Fruit fly (Drosophila melanogaster) whole organism, adult: ENCODE results near the gene vnd.

ENCODE experiments used
- CG11617 ChIP-seq: fragments of 200-800 bp; sonication (Bioruptor generic); optimal IDR thresholded peaks from 2 replicates; lab custom pipeline; 2017; ENCODE audit warnings: mild to moderate bottlenecking, missing biosample characterization, missing genetic modification reagents, missing genetic modification characterization
- CG12768 ChIP-seq: fragments of 200-800 bp; sonication (Bioruptor generic); optimal IDR thresholded peaks from 2 replicates; lab custom pipeline; 2017; ENCODE audit warnings: missing biosample characterization, missing genetic modification characterization, mild to moderate bottlenecking, moderate library complexity, missing genetic modification reagents
- CG14711 ChIP-seq: fragments of 200-800 bp; sonication (Bioruptor generic); optimal IDR thresholded peaks from 2 replicates; lab custom pipeline; 2018; ENCODE audit warnings: missing biosample characterization, mild to moderate bottlenecking, missing genetic modification characterization, moderate library complexity
- CG1620 ChIP-seq: fragments of 200-800 bp; sonication (Bioruptor generic); optimal IDR thresholded peaks from 2 replicates; lab custom pipeline; 2016; ENCODE audit warnings: missing biosample characterization, missing genetic modification characterization
- CG33017 ChIP-seq: fragments of 200-800 bp; sonication (Bioruptor generic); optimal IDR thresholded peaks from 2 replicates; lab custom pipeline; 2018; ENCODE audit warnings: missing biosample characterization, mild to moderate bottlenecking, missing genetic modification characterization, moderate library complexity
- CG5204 ChIP-seq: fragments of 200-800 bp; sonication (Bioruptor generic); optimal IDR thresholded peaks from 2 replicates; lab custom pipeline; 2016; ENCODE audit warnings: missing biosample characterization, missing genetic modification characterization
- CG7045 ChIP-seq: fragments of 200-800 bp; sonication (Bioruptor generic); optimal IDR thresholded peaks from 2 replicates; lab custom pipeline; 2017; ENCODE audit warnings: missing biosample characterization, mild to moderate bottlenecking, missing genetic modification characterization
- CG7101 ChIP-seq: fragments of 200-800 bp; sonication (Bioruptor generic); optimal IDR thresholded peaks from 2 replicates; lab custom pipeline; 2018; ENCODE audit warnings: missing biosample characterization, mild to moderate bottlenecking, missing genetic modification characterization, moderate library complexity
- Clk ChIP-seq: fragments of 200-800 bp; sonication (Bioruptor generic); optimal IDR thresholded peaks from 2 replicates; lab custom pipeline; 2017; ENCODE audit warnings: missing biosample characterization, missing genetic modification characterization
- Crg-1 ChIP-seq: fragments of 200-800 bp; sonication (Bioruptor generic); optimal IDR thresholded peaks from 2 replicates; lab custom pipeline; 2016; ENCODE audit warnings: missing biosample characterization, missing genetic modification characterization
- Hr96 ChIP-seq: fragments of 200-800 bp; sonication (Bioruptor generic); optimal IDR thresholded peaks from 2 replicates; lab custom pipeline; 2016; ENCODE audit warnings: missing biosample characterization, missing genetic modification characterization
- Mnt ChIP-seq: fragments of 200-800 bp; sonication (Bioruptor generic); optimal IDR thresholded peaks from 2 replicates; lab custom pipeline; 2016; ENCODE audit warnings: missing biosample characterization, mild to moderate bottlenecking, missing genetic modification characterization
- bab1 ChIP-seq: fragments of 200-800 bp; sonication (Bioruptor generic); optimal IDR thresholded peaks from 3 replicates; lab custom pipeline; 2019; ENCODE audit warnings: missing biosample characterization, mild to moderate bottlenecking, missing genetic modification characterization, moderate library complexity
- cic ChIP-seq: fragments of 200-800 bp; sonication (Bioruptor generic); optimal IDR thresholded peaks from 2 replicates; lab custom pipeline; 2017; ENCODE audit warnings: missing biosample characterization, mild to moderate bottlenecking, missing genetic modification characterization, moderate library complexity
- cnc ChIP-seq, 2 experiments: fragments of >200 bp; optimal IDR thresholded peaks; 2 replicates each; lab custom pipeline; 2017
- kay ChIP-seq: fragments of 200-800 bp; sonication (Bioruptor generic); peaks from one replicate; lab custom pipeline; 2016; ENCODE audit warnings: missing biosample characterization, missing genetic modification characterization, borderline replicate concordance
- ovo ChIP-seq: fragments of 200-800 bp; sonication (Bioruptor generic); optimal IDR thresholded peaks from 2 replicates; lab custom pipeline; 2016; ENCODE audit warnings: missing biosample characterization, missing genetic modification characterization
- pad ChIP-seq: fragments of 200-800 bp; sonication (Bioruptor generic); optimal IDR thresholded peaks from 3 replicates; lab custom pipeline; 2017; ENCODE audit warnings: missing biosample characterization, missing genetic modification characterization, mild to moderate bottlenecking, moderate library complexity, missing genetic modification reagents
- tj ChIP-seq: fragments of 200-800 bp; sonication (Bioruptor generic); optimal IDR thresholded peaks from 3 replicates; lab custom pipeline; 2017; ENCODE audit warnings: missing biosample characterization, mild to moderate bottlenecking, missing genetic modification characterization, moderate library complexity
- toe ChIP-seq: fragments of 200-800 bp; sonication (Bioruptor generic); optimal IDR thresholded peaks from 2 replicates; lab custom pipeline; 2016; ENCODE audit warnings: missing biosample characterization, missing genetic modification characterization

vnd gene

DNA sequence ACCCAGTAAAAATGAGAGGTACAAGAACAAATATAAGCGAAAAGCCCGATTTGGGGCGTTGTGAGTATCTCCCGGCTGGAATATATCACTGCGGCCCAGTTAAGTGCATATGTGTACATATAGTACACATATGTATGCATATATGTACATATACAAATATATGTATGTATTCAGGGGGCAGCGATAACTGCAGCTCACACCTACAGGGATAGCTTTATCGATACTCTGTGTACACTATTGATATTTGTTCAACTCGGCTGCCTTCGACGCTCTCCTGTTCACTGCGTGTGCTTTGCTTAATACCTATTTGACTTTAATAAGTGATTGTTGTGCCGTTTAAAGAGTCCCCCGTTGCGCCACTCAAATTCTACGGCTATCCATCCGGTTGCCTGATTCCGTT lies at the start of gene vnd:
Gene vnd, plus strand, starts transcription at position 297 of the 400 bp plus-strand sequence.
- no peak for TF ChIP-seq CG11617 (GFP tag; lab: Kevin White, UChicago)

DNA sequence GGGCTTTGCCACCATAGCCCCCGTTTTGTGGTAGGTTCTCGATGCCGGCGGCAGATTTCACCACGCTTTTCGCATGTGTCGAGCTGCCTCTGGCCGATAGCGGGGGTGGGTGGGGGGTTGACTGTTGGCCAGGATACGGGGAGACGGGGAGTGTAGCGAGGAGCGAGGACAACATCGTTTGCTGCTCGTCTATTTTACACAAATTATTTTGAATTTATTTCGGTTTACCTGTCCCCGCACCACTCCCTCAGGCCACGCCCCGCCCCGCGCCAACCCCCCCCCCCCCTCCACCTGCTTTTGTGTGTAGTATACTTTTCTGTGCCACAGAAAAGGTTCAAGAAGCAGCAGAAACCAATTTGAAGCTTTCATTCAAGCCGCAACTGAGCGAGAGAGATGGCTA lies 39.9 kb upstream of the vnd start:
- TF ChIP-seq pad (GFP tag; lab: Kevin White, UChicago), result peak; percentile 22
- no peak for TF ChIP-seq toe (GFP tag; lab: Kevin White, UChicago)

DNA sequence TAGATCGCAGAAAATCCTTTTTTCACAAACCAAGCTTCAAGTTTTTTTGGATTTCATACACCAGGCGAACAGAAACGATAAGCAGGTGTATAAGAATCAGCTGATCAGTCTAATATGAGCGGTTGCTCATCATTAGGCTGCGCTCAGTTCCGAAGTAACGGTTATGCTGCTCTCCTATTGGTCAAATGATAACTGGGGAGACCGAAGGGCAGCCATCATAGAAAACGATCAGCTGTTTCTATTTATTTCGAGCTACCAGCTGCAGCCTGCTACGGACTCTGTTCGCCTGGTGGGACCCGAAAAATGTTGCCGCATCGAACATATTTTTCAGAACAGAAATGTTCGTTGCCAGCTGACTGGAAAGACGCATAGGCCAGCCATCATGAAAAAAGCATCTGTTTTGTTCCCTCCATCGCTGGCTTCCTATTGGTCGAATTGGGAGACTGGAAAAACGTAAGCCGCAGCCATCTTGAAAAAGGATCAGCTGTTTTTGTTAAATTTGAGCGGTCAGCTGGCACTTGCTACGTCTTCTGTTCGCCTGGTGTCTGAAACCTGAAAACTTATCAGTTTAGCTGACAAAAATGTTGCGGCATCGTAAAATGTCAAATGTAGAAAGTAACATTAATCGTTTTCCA lies 35.4 kb upstream of the vnd start:
- TF ChIP-seq Hr96 (GFP tag; lab: Kevin White, UChicago) (no peak), ovo (GFP tag; lab: Kevin White, UChicago) (peak; percentile 57), pad (GFP tag; lab: Kevin White, UChicago) (peak; percentile 93)

DNA sequence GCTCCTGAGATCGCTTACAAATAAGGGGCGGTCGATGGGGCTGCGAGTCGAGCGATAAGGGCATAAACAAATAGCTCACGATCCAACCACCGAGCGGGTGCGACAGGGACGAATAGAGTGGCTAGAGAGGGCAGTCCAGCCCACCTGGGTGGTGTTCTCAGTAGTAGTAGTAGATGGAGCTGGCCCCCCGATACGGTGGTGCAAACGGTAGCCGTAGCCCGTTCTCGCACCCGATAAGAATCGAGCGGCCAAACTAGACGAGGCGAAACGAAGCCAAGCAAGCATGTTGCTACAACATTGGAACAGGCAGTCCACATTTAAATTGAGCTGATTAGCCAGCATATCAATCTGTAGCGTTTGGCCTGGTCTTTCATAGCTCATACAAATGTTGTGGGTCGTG lies 1.3 kb upstream of the vnd start:
- TF ChIP-seq ovo (GFP tag; lab: Kevin White, UChicago) (no peak), Hr96 (GFP tag; lab: Kevin White, UChicago) (no peak), CG12768 (GFP tag; lab: Kevin White, UChicago) (no peak), CG7101 (tag; lab: Kevin White, UChicago) (no peak), CG5204 (GFP tag; lab: Kevin White, UChicago) (no peak), cic (no peak), toe (GFP tag; lab: Kevin White, UChicago) (no peak)

DNA sequence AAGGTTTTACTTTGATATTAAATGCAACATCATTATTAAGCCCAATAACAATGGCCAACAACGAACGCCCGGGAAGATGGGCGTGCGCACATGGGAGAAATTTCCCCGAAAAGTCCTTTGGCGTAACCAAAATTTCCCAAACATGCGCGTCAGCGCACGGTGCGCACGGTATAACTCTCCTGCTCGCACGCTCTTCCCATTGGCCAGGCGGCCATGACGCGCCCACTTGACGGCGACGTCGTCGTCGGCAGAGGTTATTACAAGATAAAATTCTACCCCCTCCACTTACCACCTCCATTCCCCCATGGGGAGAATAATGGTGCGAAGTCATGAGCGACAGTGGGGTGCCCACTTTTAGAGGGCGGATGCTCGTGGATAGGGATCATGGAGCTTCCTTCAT lies 7.0 kb downstream of the vnd start:
- TF ChIP-seq cnc (optimal IDR thresholded peaks at IDR 0.05; lab: Kevin White, UChicago) (no peak), CG7101 (tag; lab: Kevin White, UChicago) (no peak), ovo (GFP tag; lab: Kevin White, UChicago) (no peak), bab1 (GFP tag; lab: Kevin White, UChicago) (no peak), cic (no peak), pad (GFP tag; lab: Kevin White, UChicago) (no peak), CG7045 (GFP tag; lab: Kevin White, UChicago) (no peak), Crg-1 (GFP tag; lab: Kevin White, UChicago) (no peak), CG33017 (tag; lab: Kevin White, UChicago) (no peak), Clk (GFP tag; lab: Kevin White, UChicago) (no peak), CG12768 (GFP tag; lab: Kevin White, UChicago) (no peak), Hr96 (GFP tag; lab: Kevin White, UChicago) (no peak), tj (GFP tag; lab: Kevin White, UChicago) (no peak), Mnt (GFP tag; lab: Kevin White, UChicago) (no peak), kay (GFP tag; lab: Kevin White, UChicago) (no peak), CG5204 (GFP tag; lab: Kevin White, UChicago) (no peak), CG11617 (GFP tag; lab: Kevin White, UChicago) (no peak), toe (GFP tag; lab: Kevin White, UChicago) (no peak), CG1620 (GFP tag; lab: Kevin White, UChicago) (no peak), CG14711 (tag; lab: Kevin White, UChicago) (no peak)

DNA sequence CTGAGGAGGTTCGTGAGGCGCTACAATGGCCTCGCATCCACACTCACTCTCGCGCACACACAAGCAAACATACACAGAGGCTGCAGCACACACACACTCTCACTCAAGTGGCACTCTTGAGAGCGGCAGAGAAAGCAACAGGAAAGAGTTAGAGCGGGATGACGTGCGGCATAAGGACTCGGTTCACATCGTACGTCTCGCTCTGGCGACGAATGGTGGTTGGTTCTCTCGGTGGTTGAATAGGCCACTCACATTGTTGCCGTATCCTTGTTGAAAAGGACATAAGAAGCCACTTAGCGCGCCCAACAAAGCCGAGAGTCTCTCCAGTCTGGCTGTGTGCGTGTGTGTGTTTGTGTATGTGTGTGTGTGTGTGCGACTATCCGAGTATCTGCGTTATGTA lies 8.6 kb downstream of the vnd start:
- TF ChIP-seq Clk (GFP tag; lab: Kevin White, UChicago) (no peak), ovo (GFP tag; lab: Kevin White, UChicago) (no peak), Crg-1 (GFP tag; lab: Kevin White, UChicago) (no peak), tj (GFP tag; lab: Kevin White, UChicago) (no peak), CG33017 (tag; lab: Kevin White, UChicago) (no peak), cic (no peak), pad (GFP tag; lab: Kevin White, UChicago) (no peak), CG14711 (tag; lab: Kevin White, UChicago) (no peak), CG7045 (GFP tag; lab: Kevin White, UChicago) (no peak), Hr96 (GFP tag; lab: Kevin White, UChicago) (no peak), kay (GFP tag; lab: Kevin White, UChicago) (no peak)

DNA sequence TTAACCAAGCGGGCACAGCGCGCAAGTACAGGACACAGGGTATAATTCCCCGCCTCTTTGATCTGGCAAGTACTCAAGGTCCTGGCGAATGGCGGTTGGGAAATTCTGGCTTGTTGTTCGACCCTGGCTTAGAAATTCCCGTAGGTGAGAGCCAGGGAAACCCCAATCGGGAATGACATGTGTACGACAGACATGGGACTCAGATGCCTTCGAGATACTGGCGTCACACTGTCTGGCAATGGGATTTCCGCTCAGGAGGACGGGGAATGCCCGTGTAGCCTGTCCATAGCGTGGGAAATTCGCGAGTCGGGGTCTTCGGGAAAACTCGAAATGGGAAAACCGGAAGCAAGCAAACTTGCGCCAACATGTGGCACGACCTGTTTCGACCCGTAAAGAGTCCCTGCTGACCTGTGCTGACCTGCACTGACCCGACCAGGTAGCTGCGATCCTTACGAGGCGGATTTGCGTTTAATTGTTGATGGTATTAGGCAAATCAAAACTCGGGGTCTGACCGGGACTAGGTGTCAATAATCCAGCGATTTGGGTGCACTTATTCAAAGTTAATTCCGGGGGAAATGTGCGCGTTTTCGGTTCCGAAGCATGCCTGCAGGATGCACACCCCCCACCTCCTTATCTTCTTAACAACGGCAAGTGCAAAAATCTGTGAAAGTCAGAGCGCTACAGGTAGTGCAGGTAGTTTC lies 10.8 kb downstream of the vnd start:
- TF ChIP-seq CG5204 (GFP tag; lab: Kevin White, UChicago) (no peak), Mnt (GFP tag; lab: Kevin White, UChicago) (no peak), CG33017 (tag; lab: Kevin White, UChicago) (no peak), cic (no peak), bab1 (GFP tag; lab: Kevin White, UChicago) (no peak), CG11617 (GFP tag; lab: Kevin White, UChicago) (no peak), ovo (GFP tag; lab: Kevin White, UChicago) (no peak), kay (GFP tag; lab: Kevin White, UChicago) (no peak), cnc (optimal IDR thresholded peaks at IDR 0.05; lab: Kevin White, UChicago) (no peak), Clk (GFP tag; lab: Kevin White, UChicago) (no peak), CG7101 (tag; lab: Kevin White, UChicago) (no peak), Crg-1 (GFP tag; lab: Kevin White, UChicago) (no peak), CG14711 (tag; lab: Kevin White, UChicago) (no peak), pad (GFP tag; lab: Kevin White, UChicago) (no peak), Hr96 (GFP tag; lab: Kevin White, UChicago) (no peak), toe (GFP tag; lab: Kevin White, UChicago) (no peak), CG7045 (GFP tag; lab: Kevin White, UChicago) (no peak), CG12768 (GFP tag; lab: Kevin White, UChicago) (no peak), CG1620 (GFP tag; lab: Kevin White, UChicago) (no peak), tj (GFP tag; lab: Kevin White, UChicago) (no peak)
